Fruit fly (Drosophila melanogaster): ENCODE measurements around the gene pav.

pav gene

DNA sequence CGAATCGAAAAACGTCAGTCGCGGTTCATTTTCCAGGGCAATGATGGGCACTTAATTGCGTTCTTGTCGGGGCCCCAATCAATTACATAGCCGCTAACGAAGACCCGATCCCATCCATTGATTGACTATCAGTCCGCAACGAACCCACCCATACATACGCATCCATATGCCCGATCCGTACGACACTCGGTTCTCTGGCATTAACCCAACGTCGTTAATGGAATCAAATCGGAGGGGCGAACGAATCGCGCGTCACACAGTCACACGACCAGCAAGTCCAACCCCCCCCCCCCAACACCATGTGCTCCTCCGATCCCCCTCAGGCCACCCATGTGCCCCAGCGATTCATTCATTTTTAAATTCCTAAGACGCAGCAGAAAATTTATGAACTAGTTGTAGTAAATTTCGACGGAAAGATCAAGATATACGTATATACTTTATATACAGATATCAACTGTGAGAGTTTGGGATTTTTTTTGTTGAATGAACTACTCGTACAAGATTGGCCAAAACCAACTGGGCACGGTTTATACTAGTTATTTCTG lies 21.2 kb upstream of the pav start:
- no peak for TF ChIP-seq CG10631 (GFP tag; optimal IDR thresholded peaks at IDR 0.05)
- TF ChIP-seq OdsH (GFP tag; optimal IDR thresholded peaks at IDR 0.05) = no peak
- no peak for TF ChIP-seq CG3032 (tag; optimal IDR thresholded peaks at IDR 0.05)
- no peak for TF ChIP-seq pdm3 (GFP tag; optimal IDR thresholded peaks at IDR 0.05)
- no peak for TF ChIP-seq Ets96B (tag; optimal IDR thresholded peaks at IDR 0.05)
- TF ChIP-seq Sox102F (GFP tag; optimal IDR thresholded peaks at IDR 0.05) = no peak
- TF ChIP-seq net (GFP tag; optimal IDR thresholded peaks at IDR 0.05) = no peak
- no peak for TF ChIP-seq cyc (GFP tag; optimal IDR thresholded peaks at IDR 0.05)
- no peak for TF ChIP-seq Eip93F (GFP tag; optimal IDR thresholded peaks at IDR 0.05)
- no peak for TF ChIP-seq CG6792 (GFP tag; optimal IDR thresholded peaks at IDR 0.05)
- no peak for TF ChIP-seq CG11902 (GFP tag; optimal IDR thresholded peaks at IDR 0.05)
- TF ChIP-seq Eip78C (GFP tag) = peak; percentile 24
- peak; percentile 40 for TF ChIP-seq CG16779 (tag; optimal IDR thresholded peaks at IDR 0.05)
- no peak for TF ChIP-seq dac (GFP tag; optimal IDR thresholded peaks at IDR 0.05)
- no peak for TF ChIP-seq fkh (GFP tag; optimal IDR thresholded peaks at IDR 0.05)
- TF ChIP-seq dsx (GFP tag; optimal IDR thresholded peaks at IDR 0.05; ENCODE audit: poor library complexity, severe bottlenecking) = peak; percentile 16
- no peak for TF ChIP-seq spab (GFP tag; optimal IDR thresholded peaks at IDR 0.05)
- no peak for TF ChIP-seq Hr38 (GFP tag; optimal IDR thresholded peaks at IDR 0.05)
- TF ChIP-seq CG31627 (GFP tag; optimal IDR thresholded peaks at IDR 0.05) = no peak
- peak in 1 of 2 experiments; percentile 10 for TF ChIP-seq ss (GFP tag; optimal IDR thresholded peaks at IDR 0.05)
- no peak for TF ChIP-seq CG11294 (GFP tag; IDR thresholded peaks at IDR 0.05)
- TF ChIP-seq CG15336 (GFP tag; IDR thresholded peaks at IDR 0.05) = no peak
- no peak for TF ChIP-seq Lpt (GFP tag; optimal IDR thresholded peaks at IDR 0.05)
- no peak for TF ChIP-seq vri (GFP tag; optimal IDR thresholded peaks at IDR 0.05)
- TF ChIP-seq CG8632 (GFP tag; optimal IDR thresholded peaks at IDR 0.05) = no peak
- peak; percentile 3 for TF ChIP-seq CG6808 (GFP tag; optimal IDR thresholded peaks at IDR 0.05)
- no peak for TF ChIP-seq CG9139 (GFP tag; optimal IDR thresholded peaks at IDR 0.05)
- TF ChIP-seq CG6276 (GFP tag; optimal IDR thresholded peaks at IDR 0.05) = peak; percentile 27
- no peak for TF ChIP-seq CG8119 (GFP tag; IDR thresholded peaks at IDR 0.05)
- no peak for TF ChIP-seq Hr4 (GFP tag; optimal IDR thresholded peaks at IDR 0.05)
- peak; percentile 97 for TF ChIP-seq svp (GFP tag)
- no peak for TF ChIP-seq fd59A (GFP tag; optimal IDR thresholded peaks at IDR 0.05)
- TF ChIP-seq CG7368 (GFP tag; optimal IDR thresholded peaks at IDR 0.05) = no peak
- TF ChIP-seq lz (GFP tag; optimal IDR thresholded peaks at IDR 0.05) = no peak
- TF ChIP-seq CG4318 (GFP tag; optimal IDR thresholded peaks at IDR 0.05) = no peak
- TF ChIP-seq CG11762 (GFP tag; optimal IDR thresholded peaks at IDR 0.05; ENCODE audit: insufficient read depth) = no peak
- no peak for TF ChIP-seq Eip75B (GFP tag; optimal IDR thresholded peaks at IDR 0.05)
- no peak for TF ChIP-seq topi (GFP tag; optimal IDR thresholded peaks at IDR 0.05)
- no peak for TF ChIP-seq CG8319 (GFP tag; optimal IDR thresholded peaks at IDR 0.05)
- TF ChIP-seq Sox15 (GFP tag; optimal IDR thresholded peaks at IDR 0.05) = no peak
- TF ChIP-seq CG32006 (GFP tag; optimal IDR thresholded peaks at IDR 0.05) = no peak
- TF ChIP-seq CG10669 (GFP tag; optimal IDR thresholded peaks at IDR 0.05) = no peak
- no peak for TF ChIP-seq Blimp-1 (GFP tag; optimal IDR thresholded peaks at IDR 0.05)
- TF ChIP-seq CG1621 (tag; optimal IDR thresholded peaks at IDR 0.05) = peak; percentile 4
- TF ChIP-seq CG6854 (GFP tag; optimal IDR thresholded peaks at IDR 0.05) = no peak

Measured in whole organism, prepupa.